Worm (Caenorhabditis elegans) whole organism, mixed stage, embryonic: ENCODE results near the gene T04H1.12.

Experiments
- M03D4.4 ChIP-seq: sonication (generic microtip); optimal IDR thresholded peaks from 2 replicates; lab custom pipeline; 2017; ENCODE audit warnings: mild to moderate bottlenecking, missing genetic modification characterization, missing compliant biosample characterization
- bed-3 ChIP-seq: fragments of 200-800 bp; sonication (Bioruptor generic); optimal IDR thresholded peaks from 3 replicates; lab custom pipeline; 2018; ENCODE audit warnings: mild to moderate bottlenecking, missing genetic modification characterization, moderate library complexity, missing compliant biosample characterization
- blmp-1 ChIP-seq: fragments of 150-350 bp; optimal IDR thresholded peaks from 2 replicates; lab custom pipeline; 2014; ENCODE audit warnings: missing biosample characterization, missing genetic modification characterization
- ceh-43 ChIP-seq: fragments of 200-800 bp; sonication (Bioruptor generic); optimal IDR thresholded peaks from 2 replicates; lab custom pipeline; 2018; ENCODE audit warnings: mild to moderate bottlenecking, missing genetic modification characterization, moderate library complexity, missing compliant biosample characterization
- ceh-83 ChIP-seq: fragments of 200-800 bp; sonication (Bioruptor generic); optimal IDR thresholded peaks from 2 replicates; lab custom pipeline; 2018; ENCODE audit warnings: mild to moderate bottlenecking, missing genetic modification characterization, missing compliant biosample characterization
- ces-1 ChIP-seq: fragments of 150-350 bp; optimal IDR thresholded peaks from 2 replicates; lab custom pipeline; 2014; ENCODE audit warnings: missing biosample characterization, missing genetic modification reagents, missing genetic modification characterization
- cnd-1 ChIP-seq: fragments of 200-800 bp; sonication (Bioruptor generic); optimal IDR thresholded peaks from 2 replicates; lab custom pipeline; 2018; ENCODE audit warnings: mild to moderate bottlenecking, missing genetic modification characterization, missing compliant biosample characterization
- elt-1 ChIP-seq: sonication (generic microtip); optimal IDR thresholded peaks from 2 replicates; lab custom pipeline; 2017; ENCODE audit warnings: missing genetic modification characterization, mild to moderate bottlenecking, missing compliant biosample characterization, antibody characterized with exemption, moderate library complexity, borderline replicate concordance; ENCODE audit not compliant: insufficient read depth
- elt-3 ChIP-seq: fragments of 150-350 bp; optimal IDR thresholded peaks from 2 replicates; lab custom pipeline; 2014; ENCODE audit warnings: missing biosample characterization, missing genetic modification characterization
- flh-1 ChIP-seq: fragments of 200-800 bp; sonication (Bioruptor generic); optimal IDR thresholded peaks from 2 replicates; lab custom pipeline; 2018; ENCODE audit warnings: mild to moderate bottlenecking, missing genetic modification characterization, moderate library complexity, missing compliant biosample characterization
- ham-2 ChIP-seq: fragments of 200-800 bp; sonication (Bioruptor generic); optimal IDR thresholded peaks from 2 replicates; lab custom pipeline; 2018; ENCODE audit warnings: mild to moderate bottlenecking, missing genetic modification characterization, missing compliant biosample characterization
- hlh-1 ChIP-seq: fragments of 150-350 bp; optimal IDR thresholded peaks from 2 replicates; lab custom pipeline; 2014; ENCODE audit warnings: missing biosample characterization, missing genetic modification reagents, missing genetic modification characterization
- lin-13 ChIP-seq: fragments of 150-350 bp; optimal IDR thresholded peaks from 2 replicates; lab custom pipeline; 2014; ENCODE audit warnings: missing biosample characterization, missing genetic modification characterization
- mep-1 ChIP-seq: fragments of 150-350 bp; optimal IDR thresholded peaks from 2 replicates; lab custom pipeline; 2017; ENCODE audit warnings: missing biosample characterization, missing genetic modification reagents, missing genetic modification characterization, inconsistent platforms
- mls-2 ChIP-seq: sonication (generic microtip); optimal IDR thresholded peaks from 2 replicates; lab custom pipeline; 2016; ENCODE audit warnings: mild to moderate bottlenecking, missing genetic modification characterization, moderate library complexity, missing compliant biosample characterization
- nhr-12 ChIP-seq: fragments of 150-350 bp; optimal IDR thresholded peaks from 2 replicates; lab custom pipeline; 2014; ENCODE audit warnings: missing biosample characterization, missing genetic modification characterization
- nhr-237 ChIP-seq: fragments of 150-350 bp; optimal IDR thresholded peaks from 2 replicates; lab custom pipeline; 2014; ENCODE audit warnings: missing biosample characterization, missing genetic modification characterization
- nhr-28 ChIP-seq: fragments of 150-350 bp; optimal IDR thresholded peaks from 2 replicates; lab custom pipeline; 2014; ENCODE audit warnings: missing biosample characterization, missing genetic modification characterization
- nhr-76 ChIP-seq: sonication (generic microtip); optimal IDR thresholded peaks from 2 replicates; lab custom pipeline; 2017; ENCODE audit warnings: missing biosample characterization, missing genetic modification characterization
- pha-4 ChIP-seq: fragments of 150-350 bp; optimal IDR thresholded peaks from 2 replicates; lab custom pipeline; 2018; ENCODE audit warnings: missing biosample characterization, missing genetic modification reagents, missing genetic modification characterization
- sem-2 ChIP-seq: fragments of 200-800 bp; sonication (Bioruptor generic); optimal IDR thresholded peaks from 2 replicates; lab custom pipeline; 2018; ENCODE audit warnings: mild to moderate bottlenecking, missing genetic modification characterization, missing compliant biosample characterization
- snpc-4 ChIP-seq: fragments of 150-350 bp; optimal IDR thresholded peaks from 2 replicates; lab custom pipeline; 2014; ENCODE audit warnings: missing biosample characterization, missing genetic modification characterization
- sptf-1 ChIP-seq: sonication (generic microtip); optimal IDR thresholded peaks from 2 replicates; lab custom pipeline; 2017; ENCODE audit warnings: mild to moderate bottlenecking, missing genetic modification characterization, moderate library complexity, missing compliant biosample characterization
- tbx-8 ChIP-seq: fragments of 200-800 bp; sonication (Bioruptor generic); optimal IDR thresholded peaks from 2 replicates; lab custom pipeline; 2018; ENCODE audit warnings: mild to moderate bottlenecking, missing genetic modification characterization, moderate library complexity, missing compliant biosample characterization
- unc-120 ChIP-seq: sonication (generic microtip); optimal IDR thresholded peaks from 2 replicates; lab custom pipeline; 2017; ENCODE audit warnings: missing genetic modification characterization, missing compliant biosample characterization; ENCODE audit not compliant: poor library complexity, severe bottlenecking
- unc-39 ChIP-seq: fragments of 150-350 bp; optimal IDR thresholded peaks from 2 replicates; lab custom pipeline; 2014; ENCODE audit warnings: missing biosample characterization, missing genetic modification characterization
- unc-62 ChIP-seq: fragments of 150-350 bp; optimal IDR thresholded peaks from 2 replicates; lab custom pipeline; 2014; ENCODE audit warnings: missing biosample characterization, missing genetic modification reagents, missing genetic modification characterization
- zip-8 ChIP-seq: fragments of 150-350 bp; optimal IDR thresholded peaks from 2 replicates; lab custom pipeline; 2014; ENCODE audit warnings: missing biosample characterization, missing genetic modification characterization
- ztf-11 ChIP-seq: fragments of 150-350 bp; optimal IDR thresholded peaks from 2 replicates; lab custom pipeline; 2014; ENCODE audit warnings: missing biosample characterization, missing genetic modification characterization

T04H1.12 gene

ce11 chrV:12295015-12295414, 39.6 kb downstream of the T04H1.12 start:
- TF ChIP-seq nhr-76 (tag; lab: Kevin White, UChicago): no peak
- TF ChIP-seq mep-1 (tag; lab: Kevin White, UChicago): no peak
- peak; percentile 30 for TF ChIP-seq ham-2 (GFP tag; lab: Kevin White, UChicago)
- TF ChIP-seq elt-1 (tag; lab: Kevin White, UChicago): peak; percentile 49
- no peak for TF ChIP-seq unc-39 (tag; lab: Kevin White, UChicago)
- TF ChIP-seq pha-4 (tag; lab: Kevin White, UChicago): peak; percentile 8
- TF ChIP-seq mls-2 (tag; lab: Kevin White, UChicago): no peak
- no peak for TF ChIP-seq zip-8 (tag; lab: Kevin White, UChicago)
- TF ChIP-seq, all 35 proteins: peak for 3

- TF ChIP-seq ceh-83 (GFP tag; lab: Kevin White, UChicago) (no peak), ztf-11 (tag; lab: Kevin White, UChicago) (no peak), pha-4 (tag; lab: Kevin White, UChicago) (no peak), cnd-1 (tag; lab: Kevin White, UChicago) (no peak), mls-2 (tag; lab: Kevin White, UChicago) (no peak), ces-1 (no peak), nhr-237 (tag; lab: Kevin White, UChicago) (no peak), sptf-1 (no peak), flh-1 (GFP tag; lab: Kevin White, UChicago) (no peak), sem-2 (GFP tag; lab: Kevin White, UChicago) (no peak), nhr-12 (tag; lab: Kevin White, UChicago) (no peak), unc-62 (GFP tag; lab: Kevin White, UChicago) (no peak), nhr-76 (tag; lab: Kevin White, UChicago) (no peak), elt-3 (tag; lab: Kevin White, UChicago) (no peak), nhr-28 (tag; lab: Kevin White, UChicago) (no peak), unc-120 (tag; lab: Kevin White, UChicago) (no peak)
- TF ChIP-seq, all 35 proteins: peak for 0
Measured at ce11 chrV:12295520-12295919, 40.1 kb downstream of the T04H1.12 start.

- no peak for TF ChIP-seq tbx-8 (GFP tag; lab: Kevin White, UChicago)
- no peak for TF ChIP-seq elt-1 (tag; lab: Kevin White, UChicago)
- no peak for TF ChIP-seq pha-4 (tag; lab: Kevin White, UChicago)
- TF ChIP-seq elt-3 (tag; lab: Kevin White, UChicago): no peak
- TF ChIP-seq lin-13 (tag; lab: Kevin White, UChicago): no peak
- no peak for TF ChIP-seq hlh-1 (tag; lab: Kevin White, UChicago)
- TF ChIP-seq unc-62 (GFP tag; lab: Kevin White, UChicago): no peak
- no peak for TF ChIP-seq blmp-1 (tag; lab: Kevin White, UChicago)
- no peak for TF ChIP-seq snpc-4 (tag; lab: Kevin White, UChicago)
- TF ChIP-seq unc-39 (tag; lab: Kevin White, UChicago): no peak
- TF ChIP-seq M03D4.4 (tag; lab: Kevin White, UChicago): no peak
- no peak for TF ChIP-seq zip-8 (tag; lab: Kevin White, UChicago)
- no peak for TF ChIP-seq nhr-28 (tag; lab: Kevin White, UChicago)
Measured at ce11 chrV:12296122-12296521, 40.7 kb downstream of the T04H1.12 start.

- TF ChIP-seq elt-1 (tag; lab: Kevin White, UChicago): peak; percentile 46
- TF ChIP-seq unc-62 (GFP tag; lab: Kevin White, UChicago): no peak
- TF ChIP-seq nhr-237 (tag; lab: Kevin White, UChicago): no peak
- TF ChIP-seq elt-3 (tag; lab: Kevin White, UChicago): no peak
- no peak for TF ChIP-seq ceh-43
- TF ChIP-seq, all 35 proteins: peak for 1
Measured at ce11 chrV:12296794-12297193, 41.4 kb downstream of the T04H1.12 start.

ce11 chrV:12298184-12298583, 42.7 kb downstream of the T04H1.12 start:
- no peak for TF ChIP-seq nhr-237 (tag; lab: Kevin White, UChicago)
- no peak for TF ChIP-seq ceh-43
- no peak for TF ChIP-seq bed-3
- no peak for TF ChIP-seq sptf-1
- TF ChIP-seq, all 35 proteins: peak for 0
